Worm (Caenorhabditis elegans) whole organism, midembryonic: Measurements from ENCODE around the gene C34C6.10.

ENCODE experiments used
- T22C8.4 ChIP-seq: fragments of 200-800 bp; sonication (Bioruptor generic); IDR thresholded peaks from 2 replicates; pipeline ENCODE4 v1.3.6; 2022; ENCODE audit warnings: missing genetic modification characterization, missing compliant biosample characterization
- cog-1 ChIP-seq: sonication (generic microtip); optimal IDR thresholded peaks from 2 replicates; lab custom pipeline; 2016; ENCODE audit warnings: missing genetic modification characterization, missing compliant biosample characterization
- flt-1 ChIP-seq: fragments of 200-800 bp; sonication (Bioruptor generic); IDR thresholded peaks from 2 replicates; pipeline ENCODE4 v1.3.6; 2022; ENCODE audit warnings: missing genetic modification characterization, missing compliant biosample characterization
- klf-2 ChIP-seq: fragments of 200-800 bp; sonication (Bioruptor generic); conservative IDR thresholded peaks from 2 replicates; pipeline ENCODE4 v1.3.6; 2022; ENCODE audit warnings: missing genetic modification reagents, missing genetic modification characterization, missing compliant biosample characterization
- med-1 ChIP-seq: sonication (generic microtip); optimal IDR thresholded peaks from 2 replicates; lab custom pipeline; 2017; ENCODE audit warnings: missing genetic modification characterization, mild to moderate bottlenecking, missing compliant biosample characterization, antibody characterized with exemption, missing genetic modification reagents; ENCODE audit not compliant: insufficient read depth
- ref-1 ChIP-seq: fragments of 200-800 bp; sonication (Bioruptor generic); conservative IDR thresholded peaks from 2 replicates; pipeline ENCODE4 v1.3.6; 2022; ENCODE audit warnings: missing genetic modification reagents, missing genetic modification characterization, missing compliant biosample characterization
- tab-1 ChIP-seq: fragments of 200-800 bp; sonication (Bioruptor generic); IDR thresholded peaks from 2 replicates; pipeline ENCODE4 v1.3.6; 2022; ENCODE audit warnings: missing genetic modification characterization, missing compliant biosample characterization
- ztf-23 ChIP-seq: fragments of 200-800 bp; sonication (Bioruptor generic); IDR thresholded peaks from 2 replicates; pipeline ENCODE4 v1.3.6; 2022; ENCODE audit warnings: missing genetic modification reagents, missing genetic modification characterization, missing compliant biosample characterization
- ztf-29 ChIP-seq: fragments of 200-800 bp; sonication (Bioruptor generic); IDR thresholded peaks from 2 replicates; pipeline ENCODE4 v1.3.6; 2022; ENCODE audit warnings: missing genetic modification reagents, missing genetic modification characterization, missing compliant biosample characterization

ce11 chrII:8648843-8649242 lies 46.8 kb downstream of the C34C6.10 start:
- TF ChIP-seq ztf-23 (GFP tag; lab: Robert Waterston, UW): no peak
- no peak for TF ChIP-seq T22C8.4 (GFP tag; lab: Robert Waterston, UW)
- no peak for TF ChIP-seq flt-1 (GFP tag; lab: Robert Waterston, UW)
- no peak for TF ChIP-seq klf-2 (GFP tag; lab: Robert Waterston, UW)
- no peak for TF ChIP-seq cog-1
- no peak for TF ChIP-seq tab-1 (GFP tag; lab: Robert Waterston, UW)
- no peak for TF ChIP-seq ztf-29 (GFP tag; lab: Robert Waterston, UW)
- no peak for TF ChIP-seq med-1 (GFP tag; lab: Kevin White, UChicago)
- TF ChIP-seq ref-1 (GFP tag; lab: Robert Waterston, UW): no peak
